Fruit fly (Drosophila melanogaster) Kc167 (cell line): ENCODE results near the gene CG43814.

Experiments used
- Sin3A ChIP-seq: fragments of >200 bp; optimal IDR thresholded peaks from 2 replicates; lab custom pipeline; 2018; ENCODE audit warnings: missing external identifiers
- h ChIP-seq: fragments of >200 bp; optimal IDR thresholded peaks from 3 replicates; lab custom pipeline; 2018; ENCODE audit warnings: missing external identifiers
- insv ChIP-seq: fragments of >200 bp; optimal IDR thresholded peaks from 3 replicates; lab custom pipeline; 2018; ENCODE audit warnings: missing external identifiers
- psq ChIP-seq: fragments of >200 bp; optimal IDR thresholded peaks from 2 replicates; lab custom pipeline; 2017; ENCODE audit warnings: missing external identifiers
- ttk ChIP-seq: sonication (Bioruptor generic); optimal IDR thresholded peaks from 2 replicates; lab custom pipeline; 2017; ENCODE audit warnings: missing external identifiers

- TF ChIP-seq psq (lab: Kevin White, UChicago) (no peak), insv (lab: Kevin White, UChicago) (no peak), ttk (no peak), Sin3A (lab: Kevin White, UChicago) (no peak), h (lab: Kevin White, UChicago) (no peak)
Observed at dm6 chr2L:18809486-18809885, 4.3 kb upstream of the CG43814 start.
